Fruit fly (Drosophila melanogaster) whole organism, embryonic: ENCODE results near the gene CG43702.
A peak's percentile ranks its signal among the peaks of the same experiment; 100 is the strongest.

Source experiments
- BtbVII ChIP-seq: fragments of 200-800 bp; sonication (Bioruptor generic); optimal IDR thresholded peaks from 3 replicates; lab custom pipeline; 2017; ENCODE audit warnings: missing biosample characterization, mild to moderate bottlenecking, missing genetic modification characterization
- CG10979 ChIP-seq: fragments of 200-800 bp; sonication (Bioruptor generic); optimal IDR thresholded peaks from 2 replicates; lab custom pipeline; 2018; ENCODE audit warnings: missing biosample characterization, mild to moderate bottlenecking, missing genetic modification characterization, moderate library complexity
- CG1233 ChIP-seq: fragments of 200-800 bp; sonication (Bioruptor generic); optimal IDR thresholded peaks from 4 replicates; lab custom pipeline; 2018; ENCODE audit warnings: missing biosample characterization, mild to moderate bottlenecking, missing genetic modification characterization
- CG15696 ChIP-seq: fragments of 200-800 bp; sonication (Bioruptor generic); optimal IDR thresholded peaks from 2 replicates; lab custom pipeline; 2019; ENCODE audit warnings: missing biosample characterization, mild to moderate bottlenecking, missing genetic modification characterization, moderate library complexity
- CG16779 ChIP-seq: fragments of 200-800 bp; sonication (Bioruptor generic); IDR thresholded peaks from 2 replicates; pipeline ENCODE4 v1.3.6; 2022; ENCODE audit warnings: missing biosample characterization, missing genetic modification characterization
- CG16863 ChIP-seq: fragments of 200-800 bp; sonication (Bioruptor generic); optimal IDR thresholded peaks from 3 replicates; lab custom pipeline; 2016; ENCODE audit warnings: missing biosample characterization, missing genetic modification characterization
- CG17802 ChIP-seq: fragments of 200-800 bp; sonication (Bioruptor generic); optimal IDR thresholded peaks from 2 replicates; lab custom pipeline; 2018; ENCODE audit warnings: missing biosample characterization, mild to moderate bottlenecking, missing genetic modification characterization, moderate library complexity
- CG1792 ChIP-seq: fragments of 200-800 bp; sonication (Bioruptor generic); optimal IDR thresholded peaks from 2 replicates; lab custom pipeline; 2016; ENCODE audit warnings: missing biosample characterization, missing genetic modification characterization
- CG2199 ChIP-seq: fragments of 200-800 bp; sonication (Bioruptor generic); IDR thresholded peaks from 3 replicates; pipeline ENCODE4 v1.3.6; 2022; ENCODE audit warnings: missing biosample characterization, missing genetic modification characterization
- CG33213 ChIP-seq: fragments of 200-800 bp; sonication (Bioruptor generic); optimal IDR thresholded peaks from 3 replicates; lab custom pipeline; 2016; ENCODE audit warnings: missing biosample characterization, missing genetic modification characterization
- CG42726 ChIP-seq: fragments of 200-800 bp; sonication (Bioruptor generic); IDR thresholded peaks from 2 replicates; pipeline ENCODE4 v1.3.6; 2022; ENCODE audit warnings: missing biosample characterization, missing genetic modification characterization; ENCODE audit not compliant: partially characterized antibody
- CG6791 ChIP-seq: fragments of 200-800 bp; sonication (Bioruptor generic); IDR thresholded peaks from 3 replicates; pipeline ENCODE4 v1.3.6; 2022; ENCODE audit warnings: missing biosample characterization, missing genetic modification characterization; ENCODE audit not compliant: partially characterized antibody
- CG7357 ChIP-seq: fragments of 200-800 bp; sonication (Bioruptor generic); IDR thresholded peaks from 3 replicates; pipeline ENCODE4 v1.3.6; 2022; ENCODE audit warnings: missing biosample characterization, missing genetic modification characterization
- CG8765 ChIP-seq: fragments of 200-800 bp; sonication (Bioruptor generic); IDR thresholded peaks from 2 replicates; pipeline ENCODE4 v1.3.6; 2022; ENCODE audit warnings: missing biosample characterization, missing genetic modification characterization
- CG9727 ChIP-seq: fragments of 200-800 bp; sonication (Bioruptor generic); optimal IDR thresholded peaks from 3 replicates; lab custom pipeline; 2017; ENCODE audit warnings: missing biosample characterization, mild to moderate bottlenecking, missing genetic modification characterization
- Dek ChIP-seq: fragments of 200-800 bp; sonication (Bioruptor generic); optimal IDR thresholded peaks from 3 replicates; lab custom pipeline; 2019; ENCODE audit warnings: missing biosample characterization, mild to moderate bottlenecking, missing genetic modification characterization, moderate library complexity
- Ets65A ChIP-seq: fragments of 200-800 bp; sonication (Bioruptor generic); peaks from one replicate; lab custom pipeline; 2016; ENCODE audit warnings: missing biosample characterization, missing genetic modification characterization
- HHEX ChIP-seq: fragments of 200-800 bp; sonication (Bioruptor generic); optimal IDR thresholded peaks from 3 replicates; lab custom pipeline; 2017; ENCODE audit warnings: missing biosample characterization, mild to moderate bottlenecking, missing genetic modification characterization, missing genetic modification reagents
- HLHmδ ChIP-seq: fragments of 200-800 bp; sonication (Bioruptor generic); optimal IDR thresholded peaks from 2 replicates; lab custom pipeline; 2018; ENCODE audit warnings: missing biosample characterization, mild to moderate bottlenecking, missing genetic modification characterization, moderate library complexity
- Hand ChIP-seq: fragments of 200-800 bp; sonication (Bioruptor generic); optimal IDR thresholded peaks from 2 replicates; lab custom pipeline; 2017; ENCODE audit warnings: mild to moderate bottlenecking, missing biosample characterization, missing genetic modification reagents, missing genetic modification characterization
- Hey ChIP-seq: fragments of 200-800 bp; sonication (Bioruptor generic); optimal IDR thresholded peaks from 3 replicates; lab custom pipeline; 2018; ENCODE audit warnings: missing biosample characterization, mild to moderate bottlenecking, missing genetic modification characterization
- Hr39 ChIP-seq: fragments of >200 bp; optimal IDR thresholded peaks from 2 replicates; lab custom pipeline; 2017
- Hr78 ChIP-seq, 2 experiments: fragments of 200-800 bp in 1 of 2; fragments of >200 bp in 1 of 2; sonication (Bioruptor generic) in 1 of 2; optimal IDR thresholded peaks; 2 replicates each; lab custom pipeline; 2017 to 2019; ENCODE audit warnings: missing biosample characterization in 2 of 2, missing genetic modification characterization in 2 of 2, mild to moderate bottlenecking in 1 of 2, moderate library complexity in 1 of 2
- MBD-R2 ChIP-seq: fragments of 200-800 bp; sonication (Bioruptor generic); IDR thresholded peaks from 2 replicates; pipeline ENCODE4 v1.3.6; 2022; ENCODE audit warnings: missing biosample characterization, missing genetic modification characterization
- MESR4 ChIP-seq: fragments of 200-800 bp; sonication (Bioruptor generic); optimal IDR thresholded peaks from 2 replicates; lab custom pipeline; 2018; ENCODE audit warnings: missing biosample characterization, mild to moderate bottlenecking, missing genetic modification characterization, moderate library complexity
- Med ChIP-seq: fragments of 200-800 bp; sonication (Bioruptor generic); peaks from one replicate; lab custom pipeline; 2016; ENCODE audit warnings: missing biosample characterization, missing genetic modification characterization, mild to moderate bottlenecking, inconsistent platforms, moderate library complexity
- Spps ChIP-seq: fragments of 200-800 bp; sonication (Bioruptor generic); optimal IDR thresholded peaks from 2 replicates; lab custom pipeline; 2018; ENCODE audit warnings: missing biosample characterization, mild to moderate bottlenecking, missing genetic modification characterization
- Xbp1 ChIP-seq: fragments of 200-800 bp; sonication (Bioruptor generic); optimal IDR thresholded peaks from 3 replicates; lab custom pipeline; 2016; ENCODE audit warnings: missing biosample characterization, mild to moderate bottlenecking, missing genetic modification characterization
- ase ChIP-seq: fragments of 200-800 bp; sonication (Bioruptor generic); IDR thresholded peaks from 3 replicates; pipeline ENCODE4 v1.3.6; 2022; ENCODE audit warnings: missing biosample characterization, missing genetic modification characterization
- bbx ChIP-seq: fragments of 200-800 bp; sonication (Bioruptor generic); IDR thresholded peaks from 2 replicates; pipeline ENCODE4 v1.3.6; 2022; ENCODE audit warnings: missing biosample characterization, missing genetic modification characterization; ENCODE audit not compliant: partially characterized antibody
- cg ChIP-seq: fragments of 200-800 bp; sonication (Bioruptor generic); optimal IDR thresholded peaks from 3 replicates; lab custom pipeline; 2019; ENCODE audit warnings: missing biosample characterization, mild to moderate bottlenecking, missing genetic modification characterization, moderate library complexity
- corto ChIP-seq: fragments of 200-800 bp; sonication (Bioruptor generic); optimal IDR thresholded peaks from 2 replicates; lab custom pipeline; 2016; ENCODE audit warnings: missing biosample characterization, mild to moderate bottlenecking, missing genetic modification characterization, moderate library complexity
- crol ChIP-seq: fragments of 200-800 bp; sonication (Bioruptor generic); IDR thresholded peaks from 2 replicates; pipeline ENCODE4 v1.3.6; 2022; ENCODE audit warnings: missing biosample characterization, missing genetic modification characterization
- dan ChIP-seq: fragments of 200-800 bp; sonication (Bioruptor generic); IDR thresholded peaks from 2 replicates; pipeline ENCODE4 v1.3.6; 2022; ENCODE audit warnings: missing biosample characterization, missing genetic modification characterization
- dati ChIP-seq: fragments of 200-800 bp; sonication (Bioruptor generic); IDR thresholded peaks from 2 replicates; pipeline ENCODE4 v1.3.6; 2022; ENCODE audit warnings: missing biosample characterization, missing genetic modification characterization
- dm ChIP-seq: fragments of 200-800 bp; sonication (Bioruptor generic); optimal IDR thresholded peaks from 3 replicates; lab custom pipeline; 2016; ENCODE audit warnings: missing biosample characterization, missing genetic modification characterization
- grn ChIP-seq: fragments of 200-800 bp; sonication (Bioruptor generic); optimal IDR thresholded peaks from 3 replicates; lab custom pipeline; 2017; ENCODE audit warnings: missing biosample characterization, missing genetic modification characterization
- gt ChIP-seq: fragments of 200-800 bp; sonication (Bioruptor generic); IDR thresholded peaks from 2 replicates; pipeline ENCODE4 v1.3.6; 2022; ENCODE audit warnings: missing biosample characterization, missing genetic modification characterization
- hkb ChIP-seq, 2 experiments: fragments of 200-800 bp in 1 of 2; fragments of >200 bp in 1 of 2; sonication (Bioruptor generic) in 1 of 2; IDR thresholded peaks in 1 of 2; optimal IDR thresholded peaks in 1 of 2; 2 replicates each; pipeline versions ENCODE4 v1.3.6 to Lab custom; 2017 to 2022; ENCODE audit warnings: missing biosample characterization in 1 of 2, missing genetic modification characterization in 1 of 2
- hth ChIP-seq: fragments of >200 bp; optimal IDR thresholded peaks from 2 replicates; lab custom pipeline; 2017; ENCODE audit warnings: inconsistent platforms
- lilli ChIP-seq: fragments of 200-800 bp; sonication (Bioruptor generic); optimal IDR thresholded peaks from 3 replicates; lab custom pipeline; 2016; ENCODE audit warnings: missing biosample characterization, missing genetic modification characterization
- nerfin-2 ChIP-seq: fragments of 200-800 bp; sonication (Bioruptor generic); IDR thresholded peaks from 2 replicates; pipeline ENCODE4 v1.3.6; 2022; ENCODE audit warnings: missing biosample characterization, missing genetic modification characterization; ENCODE audit not compliant: partially characterized antibody
- nom ChIP-seq: fragments of 200-800 bp; sonication (Bioruptor generic); optimal IDR thresholded peaks from 2 replicates; lab custom pipeline; 2017; ENCODE audit warnings: missing biosample characterization, missing genetic modification characterization, mild to moderate bottlenecking, moderate library complexity, missing genetic modification reagents
- rib ChIP-seq: fragments of 200-800 bp; sonication (Bioruptor generic); IDR thresholded peaks from 2 replicates; pipeline ENCODE4 v1.3.6; 2022; ENCODE audit warnings: missing biosample characterization, missing genetic modification characterization
- run ChIP-seq: fragments of 200-800 bp; sonication (Bioruptor generic); optimal IDR thresholded peaks from 3 replicates; lab custom pipeline; 2018; ENCODE audit warnings: missing biosample characterization, mild to moderate bottlenecking, missing genetic modification characterization
- shn ChIP-seq: fragments of 200-800 bp; sonication (Bioruptor generic); optimal IDR thresholded peaks from 3 replicates; lab custom pipeline; 2016; ENCODE audit warnings: missing biosample characterization, missing genetic modification characterization
- slbo ChIP-seq: fragments of 200-800 bp; sonication (Bioruptor generic); IDR thresholded peaks from 2 replicates; pipeline ENCODE4 v1.3.6; 2022; ENCODE audit warnings: missing biosample characterization, missing genetic modification characterization
- vnd ChIP-seq: fragments of 200-800 bp; sonication (Bioruptor generic); IDR thresholded peaks from 3 replicates; pipeline ENCODE4 v1.3.6; 2022; ENCODE audit warnings: missing biosample characterization, missing genetic modification characterization; ENCODE audit not compliant: partially characterized antibody

Gene CG43702

DNA sequence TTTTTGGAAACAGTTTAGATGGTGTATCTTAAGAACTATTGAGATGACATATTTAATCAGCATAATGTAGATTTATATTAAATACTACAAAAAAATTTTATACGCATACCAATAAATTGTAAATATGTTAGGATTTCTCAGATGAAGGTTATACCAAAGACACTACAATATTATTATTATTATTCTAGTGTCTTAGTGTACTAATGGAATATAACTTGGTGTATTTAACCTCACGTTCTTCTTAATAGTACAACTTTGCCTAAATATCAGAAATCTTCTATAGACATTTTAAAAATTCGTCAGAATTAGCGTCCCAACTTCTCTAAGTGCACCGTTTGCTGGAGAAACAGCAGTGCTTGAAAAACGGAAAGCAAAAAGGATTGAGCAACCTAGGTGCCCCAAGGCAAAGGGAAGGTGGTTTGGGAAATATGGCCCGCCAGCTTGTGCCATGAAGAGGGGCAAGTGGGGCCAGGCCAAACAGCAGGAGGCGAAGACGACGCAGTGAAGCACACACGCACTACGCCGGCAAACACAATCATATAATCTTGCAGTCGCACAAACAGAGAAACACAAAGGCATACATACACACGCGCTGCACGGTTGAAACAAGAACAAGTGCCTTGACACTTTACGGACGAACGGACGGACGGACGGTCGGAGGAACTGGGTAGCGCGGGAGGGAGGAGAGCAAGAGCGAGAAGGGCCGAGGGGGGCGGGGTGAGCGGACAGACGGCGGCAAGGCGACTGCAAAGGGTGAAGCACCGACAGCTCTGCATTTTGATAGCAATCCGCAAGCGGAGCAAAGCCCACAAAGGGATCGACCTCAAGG is 45.3 kb upstream of the CG43702 start:
- no peak for TF ChIP-seq CG7357 (GFP tag; lab: Robert Waterston, UW)
- no peak for TF ChIP-seq Dek (tag; lab: Kevin White, UChicago)
- no peak for TF ChIP-seq CG1233 (GFP tag; lab: Kevin White, UChicago)
- TF ChIP-seq BtbVII (GFP tag; lab: Kevin White, UChicago): no peak
- TF ChIP-seq CG42726 (GFP tag; lab: Robert Waterston, UW): no peak
- TF ChIP-seq HLHmδ (GFP tag; lab: Kevin White, UChicago): peak; percentile 23
- TF ChIP-seq vnd (GFP tag; lab: Robert Waterston, UW): 0 out of 3 replicates have a peak, but pooled peaks have one; percentile 24
- TF ChIP-seq rib: peak; percentile 62; the same call in 1 of the 2 replicates
- TF ChIP-seq hkb (optimal IDR thresholded peaks at IDR 0.05; lab: Kevin White, UChicago): no peak
- no peak for TF ChIP-seq hkb (GFP tag; IDR thresholded peaks at IDR 0.05; lab: Robert Waterston, UW)
- no peak for TF ChIP-seq CG33213 (GFP tag; lab: Kevin White, UChicago)
- TF ChIP-seq crol (GFP tag; lab: Robert Waterston, UW): peak; percentile 96
- TF ChIP-seq Hey: no peak
- no peak for TF ChIP-seq dati (GFP tag; lab: Robert Waterston, UW)
- TF ChIP-seq corto (GFP tag; lab: Kevin White, UChicago): no peak
- TF ChIP-seq hth (lab: Kevin White, UChicago): no peak
- TF ChIP-seq CG15696 (tag; lab: Kevin White, UChicago): no peak
- TF ChIP-seq CG16779: no peak
- TF ChIP-seq CG10979 (tag; lab: Kevin White, UChicago): no peak
- no peak for TF ChIP-seq CG1792
- peak; percentile 5 for TF ChIP-seq Ets65A (GFP tag; lab: Kevin White, UChicago)
- TF ChIP-seq CG2199 (GFP tag; lab: Robert Waterston, UW): 0 out of 3 replicates have a peak, but pooled peaks have one; percentile 63
- TF ChIP-seq dan: no peak
- TF ChIP-seq Hr39 (lab: Kevin White, UChicago): peak; percentile 28
- TF ChIP-seq cg (GFP tag; lab: Kevin White, UChicago): peak; percentile 40
- 0 out of 3 replicates have a peak, but pooled peaks have one; percentile 15 for TF ChIP-seq CG6791 (GFP tag; lab: Robert Waterston, UW)
- TF ChIP-seq Med: peak; percentile 65
- TF ChIP-seq run (tag; lab: Kevin White, UChicago): no peak
- TF ChIP-seq gt (GFP tag; lab: Robert Waterston, UW): no peak
- TF ChIP-seq slbo (GFP tag; lab: Robert Waterston, UW): 0 out of 2 replicates have a peak, but pooled peaks have one; percentile 17
- TF ChIP-seq Hr78 (GFP tag; optimal IDR thresholded peaks at IDR 0.05; lab: Kevin White, UChicago): peak in 1 of 2 experiments; percentile 17
- no peak for TF ChIP-seq Hand
- TF ChIP-seq CG17802 (tag; lab: Kevin White, UChicago): no peak
- TF ChIP-seq nom (GFP tag; lab: Kevin White, UChicago): no peak
- no peak for TF ChIP-seq Spps
- no peak for TF ChIP-seq Xbp1 (GFP tag; lab: Kevin White, UChicago)
- no peak for TF ChIP-seq dm (GFP tag; lab: Kevin White, UChicago)
- no peak for TF ChIP-seq MESR4 (GFP tag; lab: Kevin White, UChicago)
- TF ChIP-seq grn (GFP tag; lab: Kevin White, UChicago): no peak
- TF ChIP-seq HHEX: peak; percentile 18
- TF ChIP-seq shn (GFP tag; lab: Kevin White, UChicago): no peak
- no peak for TF ChIP-seq MBD-R2
- no peak for TF ChIP-seq ase (GFP tag; lab: Robert Waterston, UW)
- no peak for TF ChIP-seq CG8765 (GFP tag; lab: Robert Waterston, UW)
- 0 out of 2 replicates have a peak, but pooled peaks have one; percentile 9 for TF ChIP-seq nerfin-2
- no peak for TF ChIP-seq lilli
- TF ChIP-seq bbx (GFP tag; lab: Robert Waterston, UW): peak; percentile 12; the same call in 1 of the 2 replicates
- no peak for TF ChIP-seq CG9727 (GFP tag; lab: Kevin White, UChicago)
- no peak for TF ChIP-seq CG16863 (GFP tag; lab: Kevin White, UChicago)
